Worm (Caenorhabditis elegans): Measurements from ENCODE around the gene K02A6.1.

The K02A6.1 gene

DNA sequence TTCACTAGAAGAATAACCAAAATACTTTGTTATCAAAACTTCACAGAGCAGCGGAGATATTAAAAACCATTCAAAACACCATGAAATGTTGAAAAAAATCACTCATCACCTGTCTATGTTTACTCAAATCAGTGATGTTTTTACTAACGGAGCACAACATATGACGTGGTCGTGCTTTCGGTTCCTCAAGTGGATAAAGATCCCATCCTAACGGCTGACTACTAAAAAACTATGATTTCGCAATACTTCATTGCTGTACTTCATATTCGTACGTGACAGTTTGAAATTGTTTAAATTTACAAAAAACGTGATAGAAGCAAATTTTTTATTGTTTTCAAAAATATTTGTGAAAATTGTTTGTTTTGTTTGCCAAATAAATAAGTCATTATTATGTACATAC, 38.2 kb downstream of the K02A6.1 start:
- TF ChIP-seq xbp-1 (tag; optimal IDR thresholded peaks at IDR 0.05) (no peak), zip-4 (GFP tag; optimal IDR thresholded peaks at IDR 0.05) (peak; percentile 62), efl-1 (optimal IDR thresholded peaks at IDR 0.05) (no peak), efl-1 (GFP tag; optimal IDR thresholded peaks at IDR 0.05 in 1 of 2) (peak in 1 of 2 experiments; percentile 20)

DNA sequence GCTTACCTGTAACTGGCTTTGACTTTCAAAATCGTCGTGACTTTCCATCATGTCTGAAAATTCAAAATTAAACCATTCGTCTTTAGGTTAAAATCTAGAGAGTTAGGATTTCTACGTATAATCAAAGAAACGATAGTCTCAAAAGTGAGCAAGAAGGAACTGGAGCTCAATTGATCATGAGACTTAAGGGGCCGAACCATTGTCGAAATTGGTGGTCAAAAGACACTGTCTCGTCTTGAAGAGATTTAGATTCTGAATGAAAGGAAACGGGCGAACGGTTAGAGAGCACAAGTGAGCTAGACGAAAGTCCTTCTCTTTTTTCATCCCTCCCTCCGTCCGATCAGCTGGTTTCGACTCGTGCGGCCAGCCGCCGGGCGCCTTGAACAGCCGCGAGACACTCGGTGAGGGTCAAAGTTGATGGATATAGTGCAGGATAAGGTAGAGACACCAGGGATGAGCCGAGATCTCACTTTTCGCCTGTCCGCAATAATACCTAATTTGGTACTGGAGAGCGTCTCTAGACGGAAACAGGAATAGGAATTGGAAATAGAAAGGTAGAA, 41.7 kb downstream of the K02A6.1 start, which contains the start of gene M60.7:
Gene M60.7, minus strand, starts transcription at position 51 of the 560 bp plus-strand sequence.
- TF ChIP-seq efl-1 (optimal IDR thresholded peaks at IDR 0.05) = no peak
- TF ChIP-seq efl-1 (GFP tag; optimal IDR thresholded peaks at IDR 0.05 in 1 of 2) = peak in 1 of 2 experiments; percentile 87
- no peak for TF ChIP-seq lin-15B (tag; optimal IDR thresholded peaks at IDR 0.05)

DNA sequence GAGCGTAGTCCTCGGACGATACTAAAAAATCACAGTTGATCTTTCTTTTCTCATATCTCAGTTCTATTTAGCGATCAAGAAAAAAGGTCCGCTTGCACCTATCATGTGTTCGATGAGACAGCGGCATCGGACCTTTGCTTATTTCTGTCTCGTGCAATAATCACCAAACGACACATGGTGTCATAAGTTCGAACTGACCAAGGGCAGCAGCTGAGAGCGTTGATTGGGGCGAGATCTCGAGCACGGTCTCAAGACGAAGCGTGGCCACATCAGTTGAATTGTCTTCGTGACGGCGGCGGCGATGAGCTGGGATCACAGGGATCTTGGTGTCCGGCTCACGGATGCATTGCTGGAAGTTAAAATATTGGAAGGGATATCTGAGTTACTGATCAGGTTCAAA, 43.2 kb downstream of the K02A6.1 start:
- TF ChIP-seq tbx-2 (tag; optimal IDR thresholded peaks at IDR 0.05) (no peak), nhr-77 (tag; optimal IDR thresholded peaks at IDR 0.05) (no peak), lin-14 (GFP tag; optimal IDR thresholded peaks at IDR 0.05) (peak; percentile 0), nhr-19 (GFP tag; conservative IDR thresholded peaks at IDR 0.05) (no peak; the same call in 1 of the 2 replicates), rnt-1 (tag; optimal IDR thresholded peaks at IDR 0.05) (peak; percentile 30), grh-1 (GFP tag; IDR thresholded peaks at IDR 0.05) (no peak), efl-1 (optimal IDR thresholded peaks at IDR 0.05) (no peak), efl-1 (GFP tag; optimal IDR thresholded peaks at IDR 0.05 in 1 of 2) (peak in 1 of 2 experiments; percentile 67), mdl-1 (tag; optimal IDR thresholded peaks at IDR 0.05) (peak in 1 of 2 experiments; percentile 16), pqm-1 (tag; optimal IDR thresholded peaks at IDR 0.05) (no peak), nhr-76 (tag; optimal IDR thresholded peaks at IDR 0.05) (no peak), ces-1 (GFP tag; optimal IDR thresholded peaks at IDR 0.05) (no peak)

DNA sequence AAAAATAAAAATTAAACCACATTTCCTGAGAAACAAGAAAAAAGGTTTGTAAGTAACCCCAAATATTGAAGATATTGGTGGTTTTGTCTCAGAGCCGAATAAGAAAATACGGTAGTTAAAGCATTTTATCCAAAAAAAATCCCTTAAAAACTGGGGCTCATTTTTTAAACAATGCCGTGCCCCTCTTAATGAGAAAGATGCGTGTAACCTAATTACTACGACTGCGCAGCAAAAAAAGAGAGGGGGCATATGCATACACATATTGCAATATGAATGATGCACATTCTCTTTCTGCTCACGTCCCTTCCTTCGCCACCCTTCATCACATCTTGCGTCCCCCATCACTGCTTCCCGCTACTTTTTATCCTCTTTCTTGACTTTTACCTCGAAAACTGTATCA, 48.6 kb downstream of the K02A6.1 start:
- TF ChIP-seq zag-1 (tag; optimal IDR thresholded peaks at IDR 0.05) (no peak), ztf-4 (tag; optimal IDR thresholded peaks at IDR 0.05) (no peak), unc-62 (GFP tag; optimal IDR thresholded peaks at IDR 0.05) (no peak), rnt-1 (tag; optimal IDR thresholded peaks at IDR 0.05) (no peak), skn-1 (tag; optimal IDR thresholded peaks at IDR 0.05) (no peak), nhr-47 (tag; optimal IDR thresholded peaks at IDR 0.05) (no peak), tlp-1 (tag; optimal IDR thresholded peaks at IDR 0.05) (no peak), nhr-77 (tag; optimal IDR thresholded peaks at IDR 0.05) (no peak), lin-39 (tag; optimal IDR thresholded peaks at IDR 0.05) (no peak), nhr-84 (tag; optimal IDR thresholded peaks at IDR 0.05) (no peak), nhr-85 (tag) (no peak), nhr-28 (tag; optimal IDR thresholded peaks at IDR 0.05) (no peak), pax-3 (tag; optimal IDR thresholded peaks at IDR 0.05) (no peak)

Measured in whole organism, L1 larva.